Worm (Caenorhabditis elegans) whole organism, young adult: Measurements from ENCODE around the gene apa-2.

Source experiments
- nfya-1 ChIP-seq: sonication (generic microtip); optimal IDR thresholded peaks from 2 replicates; lab custom pipeline; 2017; ENCODE audit warnings: antibody characterized with exemption, missing compliant biosample characterization, missing genetic modification characterization, borderline replicate concordance; ENCODE audit not compliant: insufficient read depth
- nhr-27 ChIP-seq: fragments of 200-800 bp; sonication (Bioruptor generic); optimal IDR thresholded peaks from 2 replicates; lab custom pipeline; 2018; ENCODE audit warnings: mild to moderate bottlenecking, missing genetic modification characterization, moderate library complexity, missing compliant biosample characterization

ce11 chrX:9324962-9325361 lies 13.5 kb upstream of the apa-2 start:
- no peak for TF ChIP-seq nhr-27
- TF ChIP-seq nfya-1 (tag; lab: Kevin White, UChicago) = no peak
